Worm (Caenorhabditis elegans) whole organism, L1 larva: ENCODE data around the gene T22C8.3.

ENCODE experiments used
- ama-1 ChIP-seq: fragments of 150-350 bp; optimal IDR thresholded peaks from 2 replicates; lab custom pipeline; 2014
- ces-1 ChIP-seq: fragments of 150-350 bp; optimal IDR thresholded peaks from 2 replicates; lab custom pipeline; 2014; ENCODE audit warnings: missing biosample characterization, missing genetic modification reagents, missing genetic modification characterization
- efl-1 ChIP-seq, 4 experiments: fragments of 150-350 bp; optimal IDR thresholded peaks in 3 of 4; peaks in 1 of 4; 1 replicate in 1 of 4; 2 replicates in 3 of 4; lab custom pipeline; 2014; ENCODE audit warnings: missing biosample characterization in 2 of 4, missing genetic modification characterization in 2 of 4, missing genetic modification reagents in 2 of 4
- egl-27 ChIP-seq, 2 experiments: fragments of 150-350 bp in 1 of 2; sonication (generic microtip); optimal IDR thresholded peaks; 3 replicates each; lab custom pipeline; 2017 to 2018; ENCODE audit warnings: missing biosample characterization in 2 of 2, missing genetic modification characterization in 2 of 2, missing genetic modification reagents in 2 of 2
- elt-2 ChIP-seq: sonication (generic microtip); optimal IDR thresholded peaks from 2 replicates; lab custom pipeline; 2016; ENCODE audit warnings: missing genetic modification characterization, mild to moderate bottlenecking, inconsistent platforms, missing compliant biosample characterization, missing genetic modification reagents
- jun-1 ChIP-seq: fragments of 150-350 bp; optimal IDR thresholded peaks from 2 replicates; lab custom pipeline; 2014; ENCODE audit warnings: missing biosample characterization, missing genetic modification reagents, missing genetic modification characterization
- lin-15B ChIP-seq: fragments of 150-350 bp; sonication (generic microtip); optimal IDR thresholded peaks from 3 replicates; lab custom pipeline; 2014; ENCODE audit warnings: missing biosample characterization, missing genetic modification characterization
- mab-9 ChIP-seq: fragments of 200-800 bp; sonication (Bioruptor generic); IDR thresholded peaks from 2 replicates; pipeline ENCODE4 v1.3.6; 2022; ENCODE audit warnings: missing genetic modification reagents, missing genetic modification characterization, missing compliant biosample characterization
- mdl-1 ChIP-seq, 2 experiments: fragments of 150-350 bp; optimal IDR thresholded peaks; 2 replicates each; lab custom pipeline; 2014 to 2017; ENCODE audit warnings: missing biosample characterization in 2 of 2, missing genetic modification characterization in 2 of 2, inconsistent platforms in 1 of 2
- pax-3 ChIP-seq: fragments of 200-800 bp; sonication (Bioruptor generic); optimal IDR thresholded peaks from 2 replicates; lab custom pipeline; 2018; ENCODE audit warnings: mild to moderate bottlenecking, missing genetic modification characterization, moderate library complexity, missing compliant biosample characterization
- snpc-4 ChIP-seq: fragments of 150-350 bp; optimal IDR thresholded peaks from 2 replicates; lab custom pipeline; 2014; ENCODE audit warnings: missing biosample characterization, missing genetic modification characterization
- unc-130 ChIP-seq: fragments of 150-350 bp; optimal IDR thresholded peaks from 2 replicates; lab custom pipeline; 2017; ENCODE audit warnings: missing biosample characterization, missing genetic modification characterization, inconsistent platforms
- unc-30 ChIP-seq: sonication (generic microtip); optimal IDR thresholded peaks from 2 replicates; lab custom pipeline; 2017; ENCODE audit warnings: missing biosample characterization, missing genetic modification characterization
- zip-4 ChIP-seq: fragments of 200-800 bp; sonication (Bioruptor generic); optimal IDR thresholded peaks from 2 replicates; lab custom pipeline; 2018; ENCODE audit warnings: mild to moderate bottlenecking, missing genetic modification characterization, moderate library complexity, missing compliant biosample characterization

- TF ChIP-seq mab-9 (GFP tag; lab: Robert Waterston, UW), result no peak
- TF ChIP-seq ama-1, result no peak
- TF ChIP-seq elt-2 (tag; lab: Kevin White, UChicago), result no peak
- TF ChIP-seq unc-30 (tag; lab: Kevin White, UChicago), result no peak
- no peak for TF ChIP-seq efl-1 (optimal IDR thresholded peaks at IDR 0.05; lab: Kevin White, UChicago)
- no peak for TF ChIP-seq efl-1 (GFP tag; optimal IDR thresholded peaks at IDR 0.05 in 1 of 2; lab: Kevin White, UChicago)
- TF ChIP-seq lin-15B, result no peak
- no peak for TF ChIP-seq mdl-1 (tag; optimal IDR thresholded peaks at IDR 0.05; lab: Kevin White, UChicago)
- TF ChIP-seq snpc-4, result no peak
- no peak for TF ChIP-seq egl-27 (tag; optimal IDR thresholded peaks at IDR 0.05; lab: Kevin White, UChicago)
- no peak for TF ChIP-seq ces-1
- TF ChIP-seq jun-1, result no peak
- no peak for TF ChIP-seq zip-4 (GFP tag; lab: Kevin White, UChicago)
- no peak for TF ChIP-seq unc-130 (tag; lab: Kevin White, UChicago)
- no peak for TF ChIP-seq pax-3 (tag; lab: Kevin White, UChicago)
Measured at ce11 chrII:8612470-8612869, 9.3 kb downstream of the T22C8.3 start, which contains the start of gene T22C8.1.
